3 fruit fly cellular contexts compared by ENCODE assay signal in genomic region chr3L:7552446-7552845, dm6.
A peak's percentile ranks its signal among the peaks of the same experiment; 100 is the strongest.
TF ChIP-seq lines count a peak whose summit lies in the region.

No protein-coding gene starts in this region.

- TF ChIP-seq CTCF in whole organism, embryonic (GFP tag; optimal IDR thresholded peaks at IDR 0.05; lab: Kevin White, UChicago) = no peak

TF ChIP-seq in whole organism, embryonic, 481 proteins besides CTCF, POLR2A, EP300 and RAD21:
- TF ChIP-seq CG33557 (GFP tag; optimal IDR thresholded peaks at IDR 0.05; lab: Kevin White, UChicago) = no peak
- TF ChIP-seq unc-4 (GFP tag; IDR thresholded peaks at IDR 0.05; lab: Robert Waterston, UW; ENCODE audit: partially characterized antibody) = no peak
- no peak for TF ChIP-seq HmgD (GFP tag; optimal IDR thresholded peaks at IDR 0.05; lab: Kevin White, UChicago)
- peak; percentile 67 for TF ChIP-seq sens (GFP tag; lab: Kevin White, UChicago)
- TF ChIP-seq jing (GFP tag; optimal IDR thresholded peaks at IDR 0.05; lab: Kevin White, UChicago) = no peak
- TF ChIP-seq Side (GFP tag; optimal IDR thresholded peaks at IDR 0.05; lab: Kevin White, UChicago) = no peak
- no peak for TF ChIP-seq Hr3 (GFP tag; optimal IDR thresholded peaks at IDR 0.05; lab: Kevin White, UChicago)

TF ChIP-seq in whole organism, prepupa, 60 proteins besides CTCF, POLR2A, EP300 and RAD21:
- TF ChIP-seq Gug (GFP tag; IDR thresholded peaks at IDR 0.05; lab: Robert Waterston, UW) (no peak), CG32006 (GFP tag; optimal IDR thresholded peaks at IDR 0.05; lab: Kevin White, UChicago) (peak; percentile 16), CG6808 (GFP tag; optimal IDR thresholded peaks at IDR 0.05; lab: Kevin White, UChicago) (no peak), CG8632 (GFP tag; optimal IDR thresholded peaks at IDR 0.05; lab: Kevin White, UChicago) (no peak), CG6854 (GFP tag; optimal IDR thresholded peaks at IDR 0.05; lab: Kevin White, UChicago) (no peak), dsx (GFP tag; optimal IDR thresholded peaks at IDR 0.05; lab: Kevin White, UChicago; ENCODE audit: poor library complexity, severe bottlenecking) (no peak), CG7368 (GFP tag; optimal IDR thresholded peaks at IDR 0.05; lab: Kevin White, UChicago) (no peak), Sox14 (GFP tag; optimal IDR thresholded peaks at IDR 0.05; lab: Kevin White, UChicago) (no peak), ss (GFP tag; optimal IDR thresholded peaks at IDR 0.05; lab: Kevin White, UChicago) (no peak), net (GFP tag; optimal IDR thresholded peaks at IDR 0.05; lab: Kevin White, UChicago) (no peak), esn (GFP tag; optimal IDR thresholded peaks at IDR 0.05; lab: Kevin White, UChicago) (no peak), CG4318 (GFP tag; optimal IDR thresholded peaks at IDR 0.05; lab: Kevin White, UChicago) (no peak), CG6163 (GFP tag; IDR thresholded peaks at IDR 0.05; lab: Robert Waterston, UW) (0 out of 3 replicates have a peak, but pooled peaks have one; percentile 28), Eip78C (GFP tag; lab: Kevin White, UChicago) (peak; percentile 61), CG8119 (GFP tag; IDR thresholded peaks at IDR 0.05; lab: Robert Waterston, UW) (no peak), CG1621 (tag; optimal IDR thresholded peaks at IDR 0.05; lab: Kevin White, UChicago) (no peak)

TF ChIP-seq in whole organism, pupa, 21 proteins besides CTCF, POLR2A, EP300 and RAD21:
- TF ChIP-seq CG15710 (tag; optimal IDR thresholded peaks at IDR 0.05; lab: Kevin White, UChicago) (no peak), Ets98B (GFP tag; IDR thresholded peaks at IDR 0.05; lab: Robert Waterston, UW) (0 out of 2 replicates have a peak, but pooled peaks have one; percentile 10)
